Worm (Caenorhabditis elegans) whole organism, L1 larva: ENCODE data around the gene vps-36.

Experiments used
- C04F5.9 ChIP-seq: sonication (generic microtip); optimal IDR thresholded peaks from 2 replicates; lab custom pipeline; 2016; ENCODE audit warnings: missing genetic modification characterization, missing compliant biosample characterization
- aha-1 ChIP-seq: fragments of 150-350 bp; optimal IDR thresholded peaks from 2 replicates; lab custom pipeline; 2014; ENCODE audit warnings: missing biosample characterization, missing genetic modification characterization
- alr-1 ChIP-seq: fragments of 200-800 bp; sonication (Bioruptor generic); optimal IDR thresholded peaks from 2 replicates; lab custom pipeline; 2018; ENCODE audit warnings: borderline replicate concordance, mild to moderate bottlenecking, missing genetic modification characterization, missing compliant biosample characterization
- blmp-1 ChIP-seq: fragments of 150-350 bp; optimal IDR thresholded peaks from 2 replicates; lab custom pipeline; 2014; ENCODE audit warnings: missing biosample characterization, missing genetic modification characterization
- ceh-8 ChIP-seq: fragments of 200-800 bp; sonication (Bioruptor generic); optimal IDR thresholded peaks from 2 replicates; lab custom pipeline; 2018; ENCODE audit warnings: mild to moderate bottlenecking, missing genetic modification characterization, moderate library complexity, missing compliant biosample characterization
- ceh-88 ChIP-seq: fragments of 200-800 bp; sonication (Bioruptor generic); IDR thresholded peaks from 2 replicates; pipeline ENCODE4 v1.3.6; 2022; ENCODE audit warnings: missing genetic modification characterization, missing compliant biosample characterization
- ceh-90 ChIP-seq: sonication (generic microtip); optimal IDR thresholded peaks from 2 replicates; lab custom pipeline; 2016; ENCODE audit warnings: missing genetic modification characterization, missing compliant biosample characterization
- dpl-1 ChIP-seq, 3 experiments: fragments of 150-350 bp in 2 of 3; sonication (generic microtip) in 1 of 3; optimal IDR thresholded peaks; 2 replicates each; lab custom pipeline; 2014 to 2017; ENCODE audit warnings: missing biosample characterization in 3 of 3, missing genetic modification characterization in 3 of 3, missing genetic modification reagents in 3 of 3
- efl-1 ChIP-seq, 4 experiments: fragments of 150-350 bp; optimal IDR thresholded peaks in 3 of 4; peaks in 1 of 4; 1 replicate in 1 of 4; 2 replicates in 3 of 4; lab custom pipeline; 2014; ENCODE audit warnings: missing biosample characterization in 2 of 4, missing genetic modification characterization in 2 of 4, missing genetic modification reagents in 2 of 4
- efl-3 ChIP-seq: fragments of 200-800 bp; sonication (Bioruptor generic); optimal IDR thresholded peaks from 2 replicates; lab custom pipeline; 2018; ENCODE audit warnings: mild to moderate bottlenecking, missing genetic modification characterization, missing compliant biosample characterization
- egl-13 ChIP-seq: sonication (generic microtip); optimal IDR thresholded peaks from 2 replicates; lab custom pipeline; 2016; ENCODE audit warnings: missing genotype, missing genetic modification reagents, missing genetic modification characterization, missing compliant biosample characterization
- elt-2 ChIP-seq: sonication (generic microtip); optimal IDR thresholded peaks from 2 replicates; lab custom pipeline; 2016; ENCODE audit warnings: missing genetic modification characterization, mild to moderate bottlenecking, inconsistent platforms, missing compliant biosample characterization, missing genetic modification reagents
- elt-3 ChIP-seq, 6 experiments: fragments of 150-350 bp in 1 of 6; sonication (generic microtip); optimal IDR thresholded peaks; 2 replicates each; lab custom pipeline; 2017 to 2018; ENCODE audit warnings: missing biosample characterization in 6 of 6, missing genetic modification characterization in 6 of 6, inconsistent platforms in 1 of 6
- fkh-10 ChIP-seq: sonication (generic microtip); optimal IDR thresholded peaks from 2 replicates; lab custom pipeline; 2017; ENCODE audit warnings: missing biosample characterization, missing genetic modification reagents, missing genetic modification characterization
- fkh-4 ChIP-seq: sonication (generic microtip); optimal IDR thresholded peaks from 2 replicates; lab custom pipeline; 2016; ENCODE audit warnings: missing compliant biosample characterization, missing genetic modification characterization, borderline replicate concordance
- fkh-8 ChIP-seq: sonication (generic microtip); optimal IDR thresholded peaks from 2 replicates; lab custom pipeline; 2016; ENCODE audit warnings: mild to moderate bottlenecking, missing genetic modification characterization, missing compliant biosample characterization
- hlh-17 ChIP-seq: fragments of 200-800 bp; sonication (Bioruptor generic); optimal IDR thresholded peaks from 2 replicates; lab custom pipeline; 2018; ENCODE audit warnings: missing genetic modification characterization, mild to moderate bottlenecking, missing compliant biosample characterization, moderate library complexity, borderline replicate concordance
- hlh-4 ChIP-seq: sonication (generic microtip); optimal IDR thresholded peaks from 2 replicates; lab custom pipeline; 2016; ENCODE audit warnings: mild to moderate bottlenecking, missing genetic modification characterization, missing compliant biosample characterization
- hpl-2 ChIP-seq: fragments of 150-350 bp; optimal IDR thresholded peaks from 2 replicates; lab custom pipeline; 2014; ENCODE audit warnings: missing biosample characterization, missing genetic modification reagents, missing genetic modification characterization
- irx-1 ChIP-seq: sonication (generic microtip); optimal IDR thresholded peaks from 2 replicates; lab custom pipeline; 2016; ENCODE audit warnings: missing genetic modification characterization, missing compliant biosample characterization
- isw-1 ChIP-seq: fragments of 200-800 bp; sonication (Bioruptor generic); IDR thresholded peaks from 2 replicates; pipeline ENCODE4 v1.3.6; 2022; ENCODE audit warnings: missing genetic modification characterization, missing compliant biosample characterization
- lin-14 ChIP-seq: fragments of 200-800 bp; sonication (Bioruptor generic); optimal IDR thresholded peaks from 2 replicates; lab custom pipeline; 2018; ENCODE audit warnings: mild to moderate bottlenecking, missing genetic modification characterization, moderate library complexity, missing compliant biosample characterization
- lir-3 ChIP-seq: sonication (generic microtip); optimal IDR thresholded peaks from 2 replicates; lab custom pipeline; 2016; ENCODE audit warnings: mild to moderate bottlenecking, missing genetic modification characterization, moderate library complexity, missing compliant biosample characterization; ENCODE audit not compliant: poor library complexity
- lsy-2 ChIP-seq, 2 experiments: fragments of 150-350 bp; optimal IDR thresholded peaks; 2 replicates each; lab custom pipeline; 2014; ENCODE audit warnings: missing biosample characterization in 2 of 2, missing genetic modification characterization in 2 of 2
- mab-9 ChIP-seq: fragments of 200-800 bp; sonication (Bioruptor generic); IDR thresholded peaks from 2 replicates; pipeline ENCODE4 v1.3.6; 2022; ENCODE audit warnings: missing genetic modification reagents, missing genetic modification characterization, missing compliant biosample characterization
- mdl-1 ChIP-seq, 2 experiments: fragments of 150-350 bp; optimal IDR thresholded peaks; 2 replicates each; lab custom pipeline; 2014 to 2017; ENCODE audit warnings: missing biosample characterization in 2 of 2, missing genetic modification characterization in 2 of 2, inconsistent platforms in 1 of 2
- mep-1 ChIP-seq: fragments of 150-350 bp; optimal IDR thresholded peaks from 2 replicates; lab custom pipeline; 2014; ENCODE audit warnings: missing biosample characterization, missing genetic modification characterization
- nhr-20 ChIP-seq: sonication (generic microtip); optimal IDR thresholded peaks from 2 replicates; lab custom pipeline; 2016; ENCODE audit warnings: mild to moderate bottlenecking, missing genetic modification characterization, missing compliant biosample characterization
- nhr-28 ChIP-seq: fragments of 150-350 bp; optimal IDR thresholded peaks from 2 replicates; lab custom pipeline; 2014; ENCODE audit warnings: missing biosample characterization, missing genetic modification characterization
- nhr-71 ChIP-seq: sonication (generic microtip); optimal IDR thresholded peaks from 2 replicates; lab custom pipeline; 2016; ENCODE audit warnings: mild to moderate bottlenecking, missing genetic modification characterization, moderate library complexity, missing compliant biosample characterization
- nhr-77 ChIP-seq: fragments of 150-350 bp; optimal IDR thresholded peaks from 2 replicates; lab custom pipeline; 2014; ENCODE audit warnings: missing biosample characterization, missing genetic modification characterization
- nhr-85 ChIP-seq: sonication (generic microtip); peaks from one replicate; lab custom pipeline; 2016; ENCODE audit warnings: missing genetic modification characterization, inconsistent platforms, missing compliant biosample characterization
- nhr-90 ChIP-seq: sonication (generic microtip); optimal IDR thresholded peaks from 2 replicates; lab custom pipeline; 2016; ENCODE audit warnings: mild to moderate bottlenecking, missing genetic modification characterization, missing compliant biosample characterization; ENCODE audit not compliant: poor library complexity
- pax-3 ChIP-seq: fragments of 200-800 bp; sonication (Bioruptor generic); optimal IDR thresholded peaks from 2 replicates; lab custom pipeline; 2018; ENCODE audit warnings: mild to moderate bottlenecking, missing genetic modification characterization, moderate library complexity, missing compliant biosample characterization
- rnt-1 ChIP-seq: sonication (generic microtip); optimal IDR thresholded peaks from 2 replicates; lab custom pipeline; 2016; ENCODE audit warnings: mild to moderate bottlenecking, missing genetic modification characterization, moderate library complexity, missing compliant biosample characterization
- skn-1 ChIP-seq: fragments of 150-350 bp; optimal IDR thresholded peaks from 2 replicates; lab custom pipeline; 2014; ENCODE audit warnings: missing biosample characterization, missing genetic modification characterization
- snpc-4 ChIP-seq: fragments of 150-350 bp; optimal IDR thresholded peaks from 2 replicates; lab custom pipeline; 2014; ENCODE audit warnings: missing biosample characterization, missing genetic modification characterization
- sox-4 ChIP-seq: sonication (generic microtip); optimal IDR thresholded peaks from 2 replicates; lab custom pipeline; 2016; ENCODE audit warnings: missing genetic modification characterization, missing compliant biosample characterization
- sptf-1 ChIP-seq: fragments of 150-350 bp; optimal IDR thresholded peaks from 2 replicates; lab custom pipeline; 2014; ENCODE audit warnings: missing biosample characterization, missing genetic modification characterization
- swsn-7 ChIP-seq: sonication (generic microtip); optimal IDR thresholded peaks from 2 replicates; lab custom pipeline; 2016; ENCODE audit warnings: missing genetic modification characterization, missing compliant biosample characterization
- tbx-2 ChIP-seq: sonication (generic microtip); optimal IDR thresholded peaks from 2 replicates; lab custom pipeline; 2016; ENCODE audit warnings: missing genetic modification characterization, missing compliant biosample characterization
- unc-130 ChIP-seq: fragments of 150-350 bp; optimal IDR thresholded peaks from 2 replicates; lab custom pipeline; 2017; ENCODE audit warnings: missing biosample characterization, missing genetic modification characterization, inconsistent platforms
- unc-30 ChIP-seq: sonication (generic microtip); optimal IDR thresholded peaks from 2 replicates; lab custom pipeline; 2017; ENCODE audit warnings: missing biosample characterization, missing genetic modification characterization
- unc-86 ChIP-seq: sonication (generic microtip); optimal IDR thresholded peaks from 2 replicates; lab custom pipeline; 2016; ENCODE audit warnings: missing genetic modification characterization, missing compliant biosample characterization
- unc-98 ChIP-seq: fragments of 200-800 bp; sonication (Bioruptor generic); IDR thresholded peaks from 2 replicates; pipeline ENCODE4 v1.3.6; 2022; ENCODE audit warnings: missing genetic modification characterization, missing compliant biosample characterization
- vab-15 ChIP-seq: sonication (generic microtip); optimal IDR thresholded peaks from 2 replicates; lab custom pipeline; 2017; ENCODE audit warnings: missing genotype, mild to moderate bottlenecking, missing genetic modification characterization, missing compliant biosample characterization
- zip-4 ChIP-seq: fragments of 200-800 bp; sonication (Bioruptor generic); optimal IDR thresholded peaks from 2 replicates; lab custom pipeline; 2018; ENCODE audit warnings: mild to moderate bottlenecking, missing genetic modification characterization, moderate library complexity, missing compliant biosample characterization
- ztf-4 ChIP-seq: fragments of 150-350 bp; optimal IDR thresholded peaks from 2 replicates; lab custom pipeline; 2014; ENCODE audit warnings: missing biosample characterization, missing genetic modification characterization

Gene vps-36

DNA sequence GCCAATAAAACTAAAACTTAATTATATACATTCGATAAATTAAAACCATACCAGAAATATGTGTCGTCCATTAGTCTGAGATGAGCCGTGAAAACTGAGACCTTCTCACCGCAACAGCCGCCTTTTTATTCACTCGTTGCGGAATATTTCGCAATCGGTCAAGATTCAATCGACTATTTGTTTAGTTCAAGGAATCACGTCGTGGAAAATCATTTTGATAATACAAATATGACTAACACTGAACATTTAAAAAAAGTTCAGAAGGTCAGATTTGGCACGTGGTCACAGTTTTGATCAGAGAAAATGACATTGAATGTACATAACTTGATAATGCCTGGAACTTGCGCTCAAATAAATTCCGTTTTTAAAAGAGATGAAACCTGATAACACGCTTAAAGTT, 21.7 kb downstream of the vps-36 start, which contains the start of gene F17C11.11:
Gene F17C11.11, minus strand, starts transcription at position 79 of the 400 bp plus-strand sequence.
- TF ChIP-seq dpl-1 (GFP tag; optimal IDR thresholded peaks at IDR 0.05; lab: Kevin White, UChicago) (peak in 1 of 3 experiments; percentile 12), nhr-85 (tag; lab: Kevin White, UChicago) (no peak), zip-4 (GFP tag; lab: Kevin White, UChicago) (peak; percentile 88), mab-9 (GFP tag; lab: Robert Waterston, UW) (no peak), sox-4 (tag; lab: Kevin White, UChicago) (no peak), mdl-1 (tag; optimal IDR thresholded peaks at IDR 0.05; lab: Kevin White, UChicago) (peak in 1 of 2 experiments; percentile 32), nhr-20 (tag; lab: Kevin White, UChicago) (peak; percentile 10), skn-1 (peak; percentile 72), lsy-2 (tag; optimal IDR thresholded peaks at IDR 0.05; lab: Kevin White, UChicago) (peak in 1 of 2 experiments; percentile 1), lin-14 (peak; percentile 27), nhr-28 (no peak), nhr-77 (tag; lab: Kevin White, UChicago) (no peak), elt-2 (tag; lab: Kevin White, UChicago) (peak; percentile 73), nhr-71 (tag; lab: Kevin White, UChicago) (peak; percentile 48), unc-98 (GFP tag; lab: Robert Waterston, UW) (no peak), mep-1 (tag; lab: Kevin White, UChicago) (peak; percentile 3), hlh-4 (tag; lab: Kevin White, UChicago) (no peak), tbx-2 (tag; lab: Kevin White, UChicago) (no peak), fkh-8 (no peak), rnt-1 (tag; lab: Kevin White, UChicago) (peak; percentile 52), fkh-10 (GFP tag; lab: Kevin White, UChicago) (no peak), ceh-90 (tag; lab: Kevin White, UChicago) (no peak), unc-130 (tag; lab: Kevin White, UChicago) (no peak), egl-13 (tag; lab: Kevin White, UChicago) (no peak), alr-1 (tag; lab: Kevin White, UChicago) (no peak), efl-1 (optimal IDR thresholded peaks at IDR 0.05; lab: Kevin White, UChicago) (no peak), efl-1 (GFP tag; optimal IDR thresholded peaks at IDR 0.05 in 1 of 2; lab: Kevin White, UChicago) (peak; percentile 1 to 17)

DNA sequence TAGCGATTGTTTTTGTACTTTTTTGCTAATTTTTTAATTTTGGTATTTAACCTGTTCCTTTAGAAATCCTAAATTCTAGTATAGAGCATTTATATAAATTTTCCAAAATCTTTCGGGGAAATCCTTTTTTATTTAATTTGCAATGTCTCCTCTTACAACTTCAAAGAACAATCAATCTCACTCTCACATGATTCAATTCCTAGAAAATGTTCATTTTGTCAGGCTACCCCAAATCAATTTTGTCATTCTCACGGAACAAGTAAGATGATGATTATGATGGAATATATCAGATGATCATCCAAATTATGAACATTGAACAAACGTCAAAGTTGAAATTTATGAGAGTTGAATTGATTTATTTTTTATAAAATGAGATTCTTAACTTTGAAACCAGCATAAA, 23.2 kb downstream of the vps-36 start:
- peak; percentile 17 for TF ChIP-seq irx-1 (tag; lab: Kevin White, UChicago)
- TF ChIP-seq vab-15: no peak
- no peak for TF ChIP-seq unc-30
- TF ChIP-seq efl-1 (optimal IDR thresholded peaks at IDR 0.05; lab: Kevin White, UChicago): no peak
- TF ChIP-seq efl-1 (GFP tag; optimal IDR thresholded peaks at IDR 0.05 in 1 of 2; lab: Kevin White, UChicago): peak in 1 of 2 experiments; percentile 62
- no peak for TF ChIP-seq egl-13 (tag; lab: Kevin White, UChicago)
- TF ChIP-seq ztf-4 (tag; lab: Kevin White, UChicago): peak; percentile 45
- TF ChIP-seq ceh-88 (GFP tag; lab: Robert Waterston, UW): no peak
- peak; percentile 70 for TF ChIP-seq nhr-20 (tag; lab: Kevin White, UChicago)
- TF ChIP-seq fkh-4 (tag; lab: Kevin White, UChicago): no peak
- TF ChIP-seq blmp-1 (tag; lab: Kevin White, UChicago): no peak
- TF ChIP-seq ceh-8 (GFP tag; lab: Kevin White, UChicago): peak; percentile 44
- TF ChIP-seq efl-3 (GFP tag; lab: Kevin White, UChicago): no peak
- TF ChIP-seq hlh-17 (GFP tag; lab: Kevin White, UChicago): no peak
- peak in 1 of 3 experiments; percentile 2 for TF ChIP-seq dpl-1 (GFP tag; optimal IDR thresholded peaks at IDR 0.05; lab: Kevin White, UChicago)
- no peak for TF ChIP-seq nhr-77 (tag; lab: Kevin White, UChicago)
- TF ChIP-seq hlh-4 (tag; lab: Kevin White, UChicago): no peak
- peak; percentile 26 to 65 for TF ChIP-seq lsy-2 (tag; optimal IDR thresholded peaks at IDR 0.05; lab: Kevin White, UChicago)
- no peak for TF ChIP-seq lir-3
- TF ChIP-seq elt-2 (tag; lab: Kevin White, UChicago): no peak
- no peak for TF ChIP-seq isw-1 (GFP tag; lab: Robert Waterston, UW)
- peak; percentile 30 for TF ChIP-seq swsn-7 (tag; lab: Kevin White, UChicago)
- no peak for TF ChIP-seq pax-3 (tag; lab: Kevin White, UChicago)
- peak in 1 of 6 experiments; percentile 65 for TF ChIP-seq elt-3 (tag; optimal IDR thresholded peaks at IDR 0.05; lab: Kevin White, UChicago)
- no peak for TF ChIP-seq nhr-28
- no peak for TF ChIP-seq nhr-90 (tag; lab: Kevin White, UChicago)
- peak; percentile 92 for TF ChIP-seq fkh-10 (GFP tag; lab: Kevin White, UChicago)
- peak; percentile 88 for TF ChIP-seq nhr-71 (tag; lab: Kevin White, UChicago)
- TF ChIP-seq unc-86 (tag; lab: Kevin White, UChicago): no peak
- no peak for TF ChIP-seq sptf-1
- TF ChIP-seq aha-1 (tag; lab: Kevin White, UChicago): no peak
- no peak for TF ChIP-seq C04F5.9
- no peak for TF ChIP-seq snpc-4 (tag; lab: Kevin White, UChicago)
- no peak for TF ChIP-seq hpl-2 (GFP tag; lab: Kevin White, UChicago)
